Worm (Caenorhabditis elegans) whole organism, young adult: Measurements from ENCODE around the gene tbx-39.

Experiments
- bed-1 ChIP-seq: fragments of 200-800 bp; sonication (Bioruptor generic); IDR thresholded peaks from 2 replicates; pipeline ENCODE4 v1.3.6; 2022; ENCODE audit warnings: missing genetic modification reagents, missing genetic modification characterization, missing compliant biosample characterization
- ccch-3 ChIP-seq: fragments of 200-800 bp; sonication (Bioruptor generic); optimal IDR thresholded peaks from 2 replicates; lab custom pipeline; 2018; ENCODE audit warnings: mild to moderate bottlenecking, missing genetic modification characterization, missing compliant biosample characterization
- fkh-3 ChIP-seq: sonication (generic microtip); optimal IDR thresholded peaks from 2 replicates; lab custom pipeline; 2016; ENCODE audit warnings: mild to moderate bottlenecking, missing genetic modification characterization, missing compliant biosample characterization
- him-1 ChIP-seq: sonication (generic microtip); optimal IDR thresholded peaks from 2 replicates; lab custom pipeline; 2016; ENCODE audit warnings: missing genotype, missing genetic modification reagents, missing genetic modification characterization, missing compliant biosample characterization
- hlh-26 ChIP-seq: fragments of 200-800 bp; sonication (Bioruptor generic); conservative IDR thresholded peaks from 2 replicates; pipeline ENCODE4 v1.3.6; 2022; ENCODE audit warnings: missing genetic modification reagents, missing genetic modification characterization, missing compliant biosample characterization
- hsf-1 ChIP-seq: fragments of 200-800 bp; sonication (Bioruptor generic); IDR thresholded peaks from 2 replicates; pipeline ENCODE4 v1.3.6; 2022; ENCODE audit warnings: missing genetic modification reagents, missing genetic modification characterization, missing compliant biosample characterization
- lag-1 ChIP-seq: fragments of 200-800 bp; sonication (Bioruptor generic); IDR thresholded peaks from 2 replicates; pipeline ENCODE4 v1.3.6; 2022; ENCODE audit warnings: missing genetic modification reagents, missing genetic modification characterization, missing compliant biosample characterization
- lin-26 ChIP-seq: fragments of 200-800 bp; sonication (Bioruptor generic); IDR thresholded peaks from 2 replicates; pipeline ENCODE4 v1.3.6; 2022; ENCODE audit warnings: missing genetic modification reagents, missing genetic modification characterization, missing compliant biosample characterization
- nhr-27 ChIP-seq: fragments of 200-800 bp; sonication (Bioruptor generic); optimal IDR thresholded peaks from 2 replicates; lab custom pipeline; 2018; ENCODE audit warnings: mild to moderate bottlenecking, missing genetic modification characterization, moderate library complexity, missing compliant biosample characterization
- nhr-80 ChIP-seq: sonication (generic microtip); optimal IDR thresholded peaks from 2 replicates; lab custom pipeline; 2016; ENCODE audit warnings: missing genetic modification characterization, missing compliant biosample characterization
- snpc-4 ChIP-seq, 5 experiments: fragments of 150-350 bp in 1 of 5; sonication (generic microtip) in 4 of 5; optimal IDR thresholded peaks; 2 replicates each; lab custom pipeline; 2014 to 2018; ENCODE audit warnings: missing genetic modification characterization in 5 of 5, missing biosample characterization in 3 of 5, antibody characterized with exemption in 2 of 5, mild to moderate bottlenecking in 2 of 5, missing compliant biosample characterization in 2 of 5, missing genotype in 2 of 5, moderate library complexity in 2 of 5, missing genetic modification reagents in 1 of 5
- unc-62 ChIP-seq: fragments of 150-350 bp; optimal IDR thresholded peaks from 2 replicates; lab custom pipeline; 2014; ENCODE audit warnings: missing biosample characterization, missing genetic modification reagents, missing genetic modification characterization

DNA sequence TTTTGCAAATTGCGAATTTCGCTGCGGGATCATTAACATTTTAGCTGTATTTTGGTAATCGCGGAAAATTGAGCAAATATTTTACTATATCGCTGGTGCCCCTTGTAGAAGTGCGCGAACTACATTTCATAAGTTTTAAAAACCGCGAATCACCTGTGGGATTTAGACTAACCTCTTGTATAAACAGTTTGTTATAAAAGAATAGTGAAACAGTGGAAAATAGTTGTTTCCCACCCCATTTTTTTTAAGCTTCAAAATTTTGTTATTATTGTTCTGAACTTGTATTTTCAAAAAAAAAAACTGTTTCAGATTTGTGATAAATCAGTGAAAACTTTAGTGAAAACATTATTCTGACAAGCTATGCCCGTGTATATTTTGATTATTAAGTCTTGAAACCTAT is 8.2 kb upstream of the tbx-39 start:
- TF ChIP-seq nhr-80 (tag; lab: Kevin White, UChicago) = no peak
- no peak for TF ChIP-seq lag-1 (GFP tag; lab: Robert Waterston, UW)
- no peak for TF ChIP-seq snpc-4 (GFP tag; optimal IDR thresholded peaks at IDR 0.05; lab: Kevin White, UChicago)
- peak in 2 of 4 experiments; percentile 12 to 30 for TF ChIP-seq snpc-4 (tag; optimal IDR thresholded peaks at IDR 0.05; lab: Kevin White, UChicago)
- no peak for TF ChIP-seq nhr-27 (tag; lab: Kevin White, UChicago)
- TF ChIP-seq bed-1 (GFP tag; lab: Robert Waterston, UW) = no peak
- no peak for TF ChIP-seq unc-62 (GFP tag; lab: Kevin White, UChicago)
- no peak for TF ChIP-seq him-1 (tag; lab: Kevin White, UChicago)
- TF ChIP-seq fkh-3 = no peak
- TF ChIP-seq lin-26 = no peak
- TF ChIP-seq hsf-1 = no peak
- no peak for TF ChIP-seq ccch-3 (GFP tag; lab: Kevin White, UChicago)
- TF ChIP-seq hlh-26 (GFP tag; lab: Robert Waterston, UW) = no peak
